Worm (Caenorhabditis elegans) whole organism, L3 larva: ENCODE data around the gene R08C7.4.

Experiments used
- R02D3.7 ChIP-seq: fragments of 150-350 bp; optimal IDR thresholded peaks from 2 replicates; lab custom pipeline; 2014; ENCODE audit warnings: missing biosample characterization, missing genetic modification characterization
- ZK546.5 ChIP-seq: sonication (generic microtip); optimal IDR thresholded peaks from 2 replicates; lab custom pipeline; 2017; ENCODE audit warnings: missing biosample characterization, missing genetic modification characterization
- aly-2 ChIP-seq: fragments of 150-350 bp; optimal IDR thresholded peaks from 2 replicates; lab custom pipeline; 2014; ENCODE audit warnings: missing biosample characterization, missing genetic modification characterization
- ama-1 ChIP-seq: fragments of 150-350 bp; optimal IDR thresholded peaks from 2 replicates; lab custom pipeline; 2018
- ceh-16 ChIP-seq: sonication (generic microtip); optimal IDR thresholded peaks from 2 replicates; lab custom pipeline; 2017; ENCODE audit warnings: missing biosample characterization, missing genetic modification characterization
- ceh-28 ChIP-seq: fragments of 150-350 bp; optimal IDR thresholded peaks from 2 replicates; lab custom pipeline; 2014; ENCODE audit warnings: missing biosample characterization, missing genetic modification reagents, missing genetic modification characterization
- ceh-82 ChIP-seq: fragments of 150-350 bp; optimal IDR thresholded peaks from 2 replicates; lab custom pipeline; 2014; ENCODE audit warnings: missing biosample characterization, missing genetic modification characterization
- daf-12 ChIP-seq: fragments of 150-350 bp; optimal IDR thresholded peaks from 2 replicates; lab custom pipeline; 2014; ENCODE audit warnings: missing biosample characterization, missing genetic modification reagents, missing genetic modification characterization
- egl-27 ChIP-seq: sonication (generic microtip); optimal IDR thresholded peaks from 4 replicates; lab custom pipeline; 2017; ENCODE audit warnings: missing biosample characterization, missing genetic modification reagents, missing genetic modification characterization
- egl-5 ChIP-seq: fragments of 150-350 bp; optimal IDR thresholded peaks from 2 replicates; lab custom pipeline; 2017; ENCODE audit warnings: missing biosample characterization, missing genetic modification reagents, missing genetic modification characterization, inconsistent platforms
- elt-1 ChIP-seq: fragments of 150-350 bp; optimal IDR thresholded peaks from 2 replicates; lab custom pipeline; 2014; ENCODE audit warnings: missing biosample characterization, missing genetic modification characterization
- elt-2 ChIP-seq: sonication (generic microtip); optimal IDR thresholded peaks from 2 replicates; lab custom pipeline; 2016; ENCODE audit warnings: missing genetic modification reagents, mild to moderate bottlenecking, missing genetic modification characterization, missing compliant biosample characterization
- elt-3 ChIP-seq, 3 experiments: fragments of 150-350 bp in 1 of 3; sonication (generic microtip) in 2 of 3; optimal IDR thresholded peaks; 2 replicates in 2 of 3; 4 replicates in 1 of 3; lab custom pipeline; 2014 to 2017; ENCODE audit warnings: missing biosample characterization in 3 of 3, missing genetic modification characterization in 3 of 3
- eor-1 ChIP-seq, 2 experiments: fragments of 150-350 bp; optimal IDR thresholded peaks; 2 replicates each; lab custom pipeline; 2014 to 2018; ENCODE audit warnings: missing biosample characterization in 2 of 2, missing genetic modification characterization in 2 of 2
- fkh-10 ChIP-seq: sonication (generic microtip); optimal IDR thresholded peaks from 2 replicates; lab custom pipeline; 2017; ENCODE audit warnings: missing biosample characterization, missing genetic modification reagents, missing genetic modification characterization
- fkh-2 ChIP-seq: fragments of 150-350 bp; optimal IDR thresholded peaks from 2 replicates; lab custom pipeline; 2014; ENCODE audit warnings: missing biosample characterization, missing genetic modification reagents, missing genetic modification characterization
- hmg-11 ChIP-seq: sonication (generic microtip); optimal IDR thresholded peaks from 2 replicates; lab custom pipeline; 2016; ENCODE audit warnings: missing genetic modification characterization, missing compliant biosample characterization
- jun-1 ChIP-seq: fragments of 150-350 bp; optimal IDR thresholded peaks from 2 replicates; lab custom pipeline; 2014; ENCODE audit warnings: missing biosample characterization, missing genetic modification reagents, missing genetic modification characterization
- lin-15B ChIP-seq: fragments of 150-350 bp; optimal IDR thresholded peaks from 2 replicates; lab custom pipeline; 2014; ENCODE audit warnings: missing biosample characterization, missing genetic modification characterization
- lin-39 ChIP-seq: fragments of 150-350 bp; optimal IDR thresholded peaks from 2 replicates; lab custom pipeline; 2018; ENCODE audit warnings: missing biosample characterization, missing genetic modification reagents, missing genetic modification characterization
- mdl-1 ChIP-seq: fragments of 150-350 bp; optimal IDR thresholded peaks from 2 replicates; lab custom pipeline; 2014; ENCODE audit warnings: missing biosample characterization, missing genetic modification characterization
- mml-1 ChIP-seq: fragments of 150-350 bp; sonication (generic microtip); optimal IDR thresholded peaks from 3 replicates; lab custom pipeline; 2014; ENCODE audit warnings: missing biosample characterization, missing genetic modification characterization
- nfya-1 ChIP-seq: sonication (generic microtip); optimal IDR thresholded peaks from 2 replicates; lab custom pipeline; 2017; ENCODE audit warnings: missing genetic modification characterization, mild to moderate bottlenecking, missing compliant biosample characterization, antibody characterized with exemption, moderate library complexity; ENCODE audit not compliant: insufficient read depth
- nhr-11 ChIP-seq: fragments of 150-350 bp; optimal IDR thresholded peaks from 2 replicates; lab custom pipeline; 2014; ENCODE audit warnings: missing biosample characterization, missing genetic modification characterization
- nhr-12 ChIP-seq: fragments of 150-350 bp; optimal IDR thresholded peaks from 2 replicates; lab custom pipeline; 2014; ENCODE audit warnings: missing biosample characterization, missing genetic modification characterization
- nhr-23 ChIP-seq: fragments of 150-350 bp; optimal IDR thresholded peaks from 2 replicates; lab custom pipeline; 2014; ENCODE audit warnings: missing biosample characterization, missing genetic modification reagents, missing genetic modification characterization
- nhr-237 ChIP-seq: fragments of 150-350 bp; optimal IDR thresholded peaks from 2 replicates; lab custom pipeline; 2014; ENCODE audit warnings: missing biosample characterization, missing genetic modification characterization
- nhr-25 ChIP-seq: sonication (generic microtip); optimal IDR thresholded peaks from 2 replicates; lab custom pipeline; 2017; ENCODE audit warnings: missing biosample characterization, missing genetic modification characterization
- nhr-43 ChIP-seq: sonication (generic microtip); optimal IDR thresholded peaks from 2 replicates; lab custom pipeline; 2016; ENCODE audit warnings: mild to moderate bottlenecking, missing genetic modification characterization, missing compliant biosample characterization; ENCODE audit not compliant: poor library complexity, severe bottlenecking
- nhr-76 ChIP-seq: fragments of 150-350 bp; sonication (generic microtip); optimal IDR thresholded peaks from 5 replicates; lab custom pipeline; 2014; ENCODE audit warnings: missing biosample characterization, missing genetic modification characterization
- nhr-77 ChIP-seq: fragments of 150-350 bp; optimal IDR thresholded peaks from 2 replicates; lab custom pipeline; 2014; ENCODE audit warnings: missing biosample characterization, missing genetic modification characterization
- pha-4 ChIP-seq: fragments of 150-350 bp; optimal IDR thresholded peaks from 2 replicates; lab custom pipeline; 2014; ENCODE audit warnings: missing biosample characterization, missing genetic modification reagents, missing genetic modification characterization
- pqm-1 ChIP-seq: fragments of 150-350 bp; optimal IDR thresholded peaks from 2 replicates; lab custom pipeline; 2017; ENCODE audit warnings: missing biosample characterization, missing genetic modification characterization, inconsistent platforms
- sea-2 ChIP-seq: fragments of 150-350 bp; sonication (generic microtip); optimal IDR thresholded peaks from 4 replicates; lab custom pipeline; 2014; ENCODE audit warnings: missing biosample characterization, missing genetic modification reagents, missing genetic modification characterization
- snpc-4 ChIP-seq: fragments of 150-350 bp; optimal IDR thresholded peaks from 2 replicates; lab custom pipeline; 2014; ENCODE audit warnings: missing biosample characterization, missing genetic modification characterization
- tbx-2 ChIP-seq: sonication (generic microtip); optimal IDR thresholded peaks from 2 replicates; lab custom pipeline; 2016; ENCODE audit warnings: mild to moderate bottlenecking, missing genetic modification characterization, missing compliant biosample characterization
- unc-39 ChIP-seq: sonication (generic microtip); optimal IDR thresholded peaks from 4 replicates; lab custom pipeline; 2017; ENCODE audit warnings: missing biosample characterization, missing genetic modification characterization
- unc-62 ChIP-seq: fragments of 150-350 bp; sonication (generic microtip); optimal IDR thresholded peaks from 4 replicates; lab custom pipeline; 2014; ENCODE audit warnings: missing biosample characterization, missing genetic modification reagents, missing genetic modification characterization
- zag-1 ChIP-seq: fragments of 150-350 bp; optimal IDR thresholded peaks from 2 replicates; lab custom pipeline; 2014; ENCODE audit warnings: missing biosample characterization, missing genetic modification characterization
- ztf-11 ChIP-seq: fragments of 150-350 bp; optimal IDR thresholded peaks from 2 replicates; lab custom pipeline; 2014; ENCODE audit warnings: missing biosample characterization, missing genetic modification characterization
- ztf-4 ChIP-seq: fragments of 150-350 bp; optimal IDR thresholded peaks from 2 replicates; lab custom pipeline; 2014; ENCODE audit warnings: missing biosample characterization, missing genetic modification characterization

Gene R08C7.4

DNA sequence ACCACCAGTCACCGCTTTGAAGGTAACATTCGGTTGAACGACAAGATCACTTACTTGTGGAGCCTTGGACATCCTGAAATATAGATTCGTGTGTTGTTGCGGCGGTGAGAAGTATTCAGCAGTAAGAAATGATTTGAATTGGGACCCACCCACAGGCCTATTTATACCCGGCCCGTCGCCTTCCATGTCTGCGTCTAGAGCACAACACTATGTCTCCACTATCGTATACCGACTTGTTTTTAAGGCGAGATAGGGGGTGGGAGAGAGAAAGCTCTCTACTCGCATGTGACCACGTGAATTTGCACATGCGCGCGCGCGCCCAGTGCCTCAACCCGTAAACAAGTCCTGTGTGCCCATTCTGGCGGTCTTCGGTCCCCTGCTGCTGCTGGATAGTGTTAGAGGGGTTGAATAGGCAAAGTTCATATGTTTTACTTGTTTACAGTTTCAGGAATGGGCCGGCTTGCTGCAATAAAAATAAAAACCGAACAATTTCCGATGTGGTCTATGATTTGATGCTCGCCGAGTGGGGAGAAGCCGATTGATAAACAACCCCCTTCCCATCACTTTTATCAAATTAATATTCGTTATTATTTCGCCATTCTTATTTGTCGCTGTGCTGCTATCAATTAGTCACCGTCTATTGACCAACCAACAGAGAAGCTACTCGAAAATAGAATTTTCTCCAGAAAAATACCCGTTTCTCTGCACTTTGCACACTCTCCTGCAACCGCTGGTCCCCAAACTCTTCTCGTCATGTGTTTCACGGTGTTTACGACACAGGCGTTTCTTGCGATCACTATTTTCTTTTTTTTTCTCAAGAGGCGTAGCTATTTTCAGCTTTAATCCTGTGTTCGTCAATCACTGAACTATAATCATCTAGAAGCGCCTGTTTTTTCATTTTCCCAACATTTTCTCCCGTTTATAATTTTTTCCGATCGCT lies 35.2 kb downstream of the R08C7.4 start (continued):
- TF ChIP-seq eor-1 (tag; optimal IDR thresholded peaks at IDR 0.05; lab: Kevin White, UChicago) (no peak), elt-3 (tag; optimal IDR thresholded peaks at IDR 0.05; lab: Kevin White, UChicago) (no peak), sea-2 (GFP tag; lab: Kevin White, UChicago) (no peak), jun-1 (peak; percentile 11), fkh-2 (tag; lab: Kevin White, UChicago) (no peak), nhr-76 (tag; lab: Kevin White, UChicago) (no peak), tbx-2 (tag; lab: Kevin White, UChicago) (no peak), daf-12 (no peak), unc-62 (GFP tag; lab: Kevin White, UChicago) (no peak)

DNA sequence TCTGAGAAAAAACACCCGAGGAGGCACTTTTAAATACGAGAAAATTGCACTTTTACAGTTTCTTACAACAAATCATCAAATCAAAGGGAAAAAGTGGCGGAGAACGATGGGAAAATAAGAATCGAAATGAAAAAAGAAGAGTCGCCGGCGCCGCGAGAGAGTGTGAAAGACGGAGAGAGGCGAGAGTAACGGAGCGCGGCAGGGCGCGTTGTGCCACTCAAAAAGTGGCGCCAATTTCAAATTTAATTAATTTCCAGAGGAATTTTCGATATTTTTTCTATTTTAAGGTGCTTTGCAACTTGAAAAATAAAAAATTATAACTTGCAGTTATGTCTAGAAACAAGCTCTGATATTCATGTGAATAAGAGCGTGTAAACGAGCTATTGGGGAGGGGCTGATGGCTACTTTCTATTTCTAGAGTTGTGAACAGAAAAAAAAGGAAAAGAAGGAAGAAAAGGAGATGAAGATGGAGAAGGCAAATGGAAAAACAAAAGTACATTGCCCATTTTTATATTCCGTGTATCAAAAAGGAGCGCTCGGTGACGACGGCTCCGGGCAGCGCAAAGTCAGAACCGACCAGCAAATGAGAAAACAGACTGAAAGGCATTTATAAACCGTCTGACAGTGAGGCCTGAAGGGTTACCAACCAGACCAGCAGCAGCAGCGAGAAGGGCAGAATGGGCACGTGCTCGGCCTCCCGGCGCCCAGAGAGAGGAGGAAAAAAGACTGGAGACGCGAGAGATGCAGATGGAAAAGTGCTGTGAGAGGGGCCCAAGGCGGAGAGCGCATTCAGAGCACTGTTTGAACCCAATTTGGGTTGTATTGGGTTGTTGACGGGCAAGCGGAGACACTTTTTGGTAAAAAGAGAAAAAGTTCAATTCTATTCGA lies 36.3 kb downstream of the R08C7.4 start:
- TF ChIP-seq nhr-43 (tag; lab: Kevin White, UChicago) = no peak
- no peak for TF ChIP-seq fkh-2 (tag; lab: Kevin White, UChicago)
- TF ChIP-seq mml-1 (tag; lab: Kevin White, UChicago) = no peak
- no peak for TF ChIP-seq daf-12
- TF ChIP-seq nhr-23 = peak; percentile 12
- TF ChIP-seq snpc-4 (tag; lab: Kevin White, UChicago) = no peak
- no peak for TF ChIP-seq lin-39 (tag; lab: Kevin White, UChicago)
- peak; percentile 25 for TF ChIP-seq lin-15B
- TF ChIP-seq nfya-1 (tag; lab: Kevin White, UChicago) = peak; percentile 32
- TF ChIP-seq nhr-76 (tag; lab: Kevin White, UChicago) = no peak
- peak; percentile 63 for TF ChIP-seq elt-2
- TF ChIP-seq mdl-1 (tag; lab: Kevin White, UChicago) = peak; percentile 76
- TF ChIP-seq ceh-28 = no peak
- TF ChIP-seq fkh-10 (GFP tag; lab: Kevin White, UChicago) = no peak
- peak; percentile 44 for TF ChIP-seq pha-4 (tag; lab: Kevin White, UChicago)
- no peak for TF ChIP-seq ceh-82
- TF ChIP-seq hmg-11 (tag; lab: Kevin White, UChicago) = peak; percentile 3
- TF ChIP-seq ceh-16 (tag; lab: Kevin White, UChicago) = no peak
- TF ChIP-seq ama-1 = peak; percentile 87
- no peak for TF ChIP-seq zag-1 (tag; lab: Kevin White, UChicago)
- no peak for TF ChIP-seq aly-2 (tag; lab: Kevin White, UChicago)
- no peak for TF ChIP-seq nhr-77 (tag; lab: Kevin White, UChicago)
- TF ChIP-seq pqm-1 (tag; lab: Kevin White, UChicago) = peak; percentile 46
- no peak for TF ChIP-seq ZK546.5 (tag; lab: Kevin White, UChicago)
- TF ChIP-seq ztf-11 (tag; lab: Kevin White, UChicago) = no peak
- no peak for TF ChIP-seq nhr-25
- TF ChIP-seq, all 47 proteins: peak for 9

DNA sequence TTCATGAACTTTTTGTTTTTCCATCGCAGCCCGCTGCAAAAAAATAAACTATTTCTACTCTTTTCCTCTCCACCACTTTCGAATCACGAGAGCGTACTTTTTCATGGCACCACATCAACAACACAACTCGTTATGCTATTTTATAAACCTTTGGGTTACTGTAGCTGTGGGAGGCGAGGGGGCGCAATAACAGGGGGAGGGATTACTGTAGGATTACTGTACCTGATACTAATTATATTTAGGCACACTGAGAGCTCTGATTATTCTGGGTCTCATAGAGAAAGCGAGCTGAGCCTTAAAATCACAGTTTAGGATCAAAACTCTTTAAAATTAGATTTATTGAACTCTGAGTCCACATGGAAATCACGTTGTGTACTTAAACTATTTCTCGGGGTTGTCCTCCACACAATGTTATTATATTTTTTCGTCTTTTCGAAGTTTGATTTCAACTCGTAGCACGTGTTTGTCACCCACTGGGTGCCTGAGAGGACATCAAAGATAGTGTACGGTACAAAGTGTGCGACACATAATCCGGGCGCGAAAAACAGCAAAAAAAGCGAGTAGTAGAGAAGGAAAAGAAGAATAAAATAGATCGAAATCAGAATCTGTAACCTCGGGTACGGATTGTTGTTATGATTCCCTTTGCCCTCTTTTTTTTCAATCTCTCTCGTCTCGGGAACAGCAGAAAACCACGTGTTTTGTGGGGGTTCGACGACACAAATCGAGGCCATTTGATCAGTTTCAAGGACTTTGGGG lies 37.8 kb downstream of the R08C7.4 start:
- peak; percentile 90 for TF ChIP-seq nhr-23
- no peak for TF ChIP-seq nhr-77 (tag; lab: Kevin White, UChicago)
- peak; percentile 75 for TF ChIP-seq elt-1 (tag; lab: Kevin White, UChicago)
- no peak for TF ChIP-seq ceh-16 (tag; lab: Kevin White, UChicago)
- no peak for TF ChIP-seq egl-5 (tag; lab: Kevin White, UChicago)
- no peak for TF ChIP-seq nhr-237
- TF ChIP-seq elt-3 (tag; optimal IDR thresholded peaks at IDR 0.05; lab: Kevin White, UChicago) = peak in 1 of 3 experiments; percentile 32
- TF ChIP-seq mml-1 (tag; lab: Kevin White, UChicago) = peak; percentile 15
- TF ChIP-seq pqm-1 (tag; lab: Kevin White, UChicago) = peak; percentile 58
- peak; percentile 73 for TF ChIP-seq nhr-43 (tag; lab: Kevin White, UChicago)
- TF ChIP-seq nhr-12 (tag; lab: Kevin White, UChicago) = no peak
- peak; percentile 54 for TF ChIP-seq ztf-4 (tag; lab: Kevin White, UChicago)
- no peak for TF ChIP-seq unc-39
- TF ChIP-seq egl-27 (tag; lab: Kevin White, UChicago) = no peak
- TF ChIP-seq ama-1 = peak; percentile 86
- TF ChIP-seq nhr-25 = peak; percentile 85
- TF ChIP-seq R02D3.7 (tag; lab: Kevin White, UChicago) = no peak
- TF ChIP-seq nhr-11 (tag; lab: Kevin White, UChicago) = no peak
- peak; percentile 37 for TF ChIP-seq pha-4 (tag; lab: Kevin White, UChicago)
- TF ChIP-seq nfya-1 (tag; lab: Kevin White, UChicago) = peak; percentile 7
- peak; percentile 2 for TF ChIP-seq lin-39 (tag; lab: Kevin White, UChicago)
- peak; percentile 53 for TF ChIP-seq elt-2
- no peak for TF ChIP-seq ceh-28
